Fruit fly (Drosophila melanogaster) whole organism, embryonic: Measurements from ENCODE around the gene CG44836.

ENCODE experiments used
- Aef1 ChIP-seq: fragments of 200-800 bp; sonication (Bioruptor generic); IDR thresholded peaks from 3 replicates; pipeline ENCODE4 v1.3.6; 2022; ENCODE audit warnings: missing biosample characterization, missing genetic modification characterization
- B-H2 ChIP-seq: fragments of 200-800 bp; sonication (Bioruptor generic); optimal IDR thresholded peaks from 2 replicates; lab custom pipeline; 2018; ENCODE audit warnings: missing biosample characterization, mild to moderate bottlenecking, missing genetic modification characterization
- Bgb ChIP-seq: fragments of 200-800 bp; sonication (Bioruptor generic); IDR thresholded peaks from 2 replicates; pipeline ENCODE4 v1.3.6; 2022; ENCODE audit warnings: missing biosample characterization, missing genetic modification characterization; ENCODE audit not compliant: partially characterized antibody
- Bteb2 ChIP-seq: fragments of 200-800 bp; sonication (Bioruptor generic); optimal IDR thresholded peaks from 2 replicates; lab custom pipeline; 2016; ENCODE audit warnings: missing biosample characterization, missing genetic modification characterization
- CG10366 ChIP-seq: fragments of 200-800 bp; sonication (Bioruptor generic); IDR thresholded peaks from 2 replicates; pipeline ENCODE4 v1.3.6; 2022; ENCODE audit warnings: missing biosample characterization, missing genetic modification characterization
- CG13894 ChIP-seq: fragments of 200-800 bp; sonication (Bioruptor generic); optimal IDR thresholded peaks from 3 replicates; lab custom pipeline; 2018; ENCODE audit warnings: missing biosample characterization, mild to moderate bottlenecking, missing genetic modification characterization, moderate library complexity
- CG15269 ChIP-seq: fragments of 200-800 bp; sonication (Bioruptor generic); optimal IDR thresholded peaks from 2 replicates; lab custom pipeline; 2018; ENCODE audit warnings: missing biosample characterization, mild to moderate bottlenecking, missing genetic modification characterization, moderate library complexity
- CG17829 ChIP-seq: fragments of 200-800 bp; optimal IDR thresholded peaks from 2 replicates; lab custom pipeline; 2019; ENCODE audit warnings: missing biosample characterization, mild to moderate bottlenecking, missing genetic modification characterization, moderate library complexity
- CG18599 ChIP-seq: fragments of 200-800 bp; sonication (Bioruptor generic); optimal IDR thresholded peaks from 3 replicates; lab custom pipeline; 2017; ENCODE audit warnings: missing biosample characterization, missing genetic modification characterization, mild to moderate bottlenecking, moderate library complexity, missing genetic modification reagents
- CG2116 ChIP-seq: fragments of 200-800 bp; sonication (Bioruptor generic); optimal IDR thresholded peaks from 3 replicates; lab custom pipeline; 2018; ENCODE audit warnings: missing biosample characterization, mild to moderate bottlenecking, missing genetic modification characterization
- CG3065 ChIP-seq: fragments of 200-800 bp; sonication (Bioruptor generic); optimal IDR thresholded peaks from 2 replicates; lab custom pipeline; 2016; ENCODE audit warnings: missing biosample characterization, missing genetic modification characterization
- CG3163 ChIP-seq: fragments of 200-800 bp; sonication (Bioruptor generic); optimal IDR thresholded peaks from 3 replicates; lab custom pipeline; 2016; ENCODE audit warnings: missing biosample characterization, missing genetic modification characterization
- CG3407 ChIP-seq: fragments of 200-800 bp; sonication (Bioruptor generic); optimal IDR thresholded peaks from 2 replicates; lab custom pipeline; 2018; ENCODE audit warnings: missing biosample characterization, mild to moderate bottlenecking, missing genetic modification characterization
- CG43689 ChIP-seq: fragments of 200-800 bp; sonication (Bioruptor generic); IDR thresholded peaks from 2 replicates; pipeline ENCODE4 v1.3.6; 2022; ENCODE audit warnings: missing biosample characterization, missing genetic modification characterization
- CG7372 ChIP-seq: fragments of 200-800 bp; sonication (Bioruptor generic); IDR thresholded peaks from 2 replicates; pipeline ENCODE4 v1.3.6; 2022; ENCODE audit warnings: missing biosample characterization, missing genetic modification characterization
- CG7556 ChIP-seq: fragments of 200-800 bp; sonication (Bioruptor generic); optimal IDR thresholded peaks from 2 replicates; lab custom pipeline; 2017; ENCODE audit warnings: missing biosample characterization, mild to moderate bottlenecking, missing genetic modification characterization
- CHES-1-like ChIP-seq: fragments of 200-800 bp; sonication (Bioruptor generic); optimal IDR thresholded peaks from 2 replicates; lab custom pipeline; 2016; ENCODE audit warnings: missing biosample characterization, missing genetic modification characterization
- Dad ChIP-seq: fragments of 200-800 bp; sonication (Bioruptor generic); optimal IDR thresholded peaks from 3 replicates; lab custom pipeline; 2016; ENCODE audit warnings: missing biosample characterization, missing genetic modification characterization
- Dfd ChIP-seq, 2 experiments: fragments of >200 bp; optimal IDR thresholded peaks; 2 replicates each; lab custom pipeline; 2017; ENCODE audit warnings: missing biosample characterization in 2 of 2, missing genetic modification characterization in 2 of 2
- Dip2 ChIP-seq: fragments of 200-800 bp; sonication (Bioruptor generic); IDR thresholded peaks from 2 replicates; pipeline ENCODE4 v1.3.6; 2022; ENCODE audit warnings: missing biosample characterization, missing genetic modification characterization
- Dip3 ChIP-seq: fragments of 200-800 bp; sonication (Bioruptor generic); optimal IDR thresholded peaks from 3 replicates; lab custom pipeline; 2016; ENCODE audit warnings: missing biosample characterization, missing genetic modification characterization
- Dp ChIP-seq: fragments of 200-800 bp; sonication (Bioruptor generic); optimal IDR thresholded peaks from 2 replicates; lab custom pipeline; 2018; ENCODE audit warnings: missing biosample characterization, mild to moderate bottlenecking, missing genetic modification characterization, moderate library complexity
- Ets65A ChIP-seq: fragments of 200-800 bp; sonication (Bioruptor generic); peaks from one replicate; lab custom pipeline; 2016; ENCODE audit warnings: missing biosample characterization, missing genetic modification characterization
- Ets97D ChIP-seq: fragments of 200-800 bp; sonication (Bioruptor generic); optimal IDR thresholded peaks from 3 replicates; lab custom pipeline; 2016; ENCODE audit warnings: missing biosample characterization, missing genetic modification characterization
- Fer1 ChIP-seq: fragments of 200-800 bp; sonication (Bioruptor generic); optimal IDR thresholded peaks from 2 replicates; lab custom pipeline; 2017; ENCODE audit warnings: missing biosample characterization, mild to moderate bottlenecking, missing genetic modification characterization
- Fer3 ChIP-seq: fragments of 200-800 bp; sonication (Bioruptor generic); optimal IDR thresholded peaks from 2 replicates; lab custom pipeline; 2018; ENCODE audit warnings: missing biosample characterization, mild to moderate bottlenecking, missing genetic modification characterization, moderate library complexity
- Gug ChIP-seq: fragments of 200-800 bp; sonication (Bioruptor generic); IDR thresholded peaks from 4 replicates; pipeline ENCODE4 v1.3.6; 2022; ENCODE audit warnings: missing biosample characterization, missing genetic modification characterization
- Hr3 ChIP-seq: fragments of 200-800 bp; sonication (Bioruptor generic); optimal IDR thresholded peaks from 3 replicates; lab custom pipeline; 2016; ENCODE audit warnings: missing biosample characterization, missing genetic modification characterization
- Jarid2 ChIP-seq: fragments of 200-800 bp; sonication (Bioruptor generic); optimal IDR thresholded peaks from 3 replicates; lab custom pipeline; 2017; ENCODE audit warnings: mild to moderate bottlenecking, missing biosample characterization, missing genetic modification reagents, missing genetic modification characterization
- NFAT ChIP-seq: fragments of 200-800 bp; sonication (Bioruptor generic); IDR thresholded peaks from 2 replicates; pipeline ENCODE4 v1.3.6; 2022; ENCODE audit warnings: missing biosample characterization, missing genetic modification characterization
- Nf-YB ChIP-seq: fragments of 200-800 bp; sonication (Bioruptor generic); optimal IDR thresholded peaks from 3 replicates; lab custom pipeline; 2019; ENCODE audit warnings: missing biosample characterization, mild to moderate bottlenecking, missing genetic modification characterization, moderate library complexity
- Nf-YC ChIP-seq: fragments of 200-800 bp; optimal IDR thresholded peaks from 3 replicates; lab custom pipeline; 2019; ENCODE audit warnings: missing biosample characterization, mild to moderate bottlenecking, missing genetic modification characterization, moderate library complexity
- TFAM ChIP-seq: fragments of 200-800 bp; sonication (Bioruptor generic); optimal IDR thresholded peaks from 2 replicates; lab custom pipeline; 2017; ENCODE audit warnings: missing biosample characterization, missing genetic modification characterization, inconsistent platforms
- ac ChIP-seq: fragments of 200-800 bp; sonication (Bioruptor generic); optimal IDR thresholded peaks from 3 replicates; lab custom pipeline; 2017; ENCODE audit warnings: missing biosample characterization, mild to moderate bottlenecking, missing genetic modification characterization
- cad ChIP-seq: fragments of >200 bp; optimal IDR thresholded peaks from 2 replicates; lab custom pipeline; 2017; ENCODE audit warnings: missing biosample characterization, missing genetic modification characterization
- cato ChIP-seq: fragments of 200-800 bp; sonication (Bioruptor generic); optimal IDR thresholded peaks from 2 replicates; lab custom pipeline; 2016; ENCODE audit warnings: missing biosample characterization, missing genetic modification characterization, borderline replicate concordance
- chm ChIP-seq: fragments of 200-800 bp; sonication (Bioruptor generic); IDR thresholded peaks from 2 replicates; pipeline ENCODE4 v1.3.6; 2022; ENCODE audit warnings: missing biosample characterization, missing genetic modification characterization
- ci ChIP-seq: fragments of 200-800 bp; sonication (Bioruptor generic); IDR thresholded peaks from 3 replicates; pipeline ENCODE4 v1.3.6; 2022; ENCODE audit warnings: missing biosample characterization, missing genetic modification characterization
- gcm2 ChIP-seq: fragments of 200-800 bp; sonication (Bioruptor generic); optimal IDR thresholded peaks from 2 replicates; lab custom pipeline; 2016; ENCODE audit warnings: missing biosample characterization, missing genetic modification characterization
- grau ChIP-seq: fragments of 200-800 bp; optimal IDR thresholded peaks from 3 replicates; lab custom pipeline; 2019; ENCODE audit warnings: missing biosample characterization, mild to moderate bottlenecking, missing genetic modification characterization, moderate library complexity
- her ChIP-seq: fragments of 200-800 bp; sonication (Bioruptor generic); optimal IDR thresholded peaks from 2 replicates; lab custom pipeline; 2016; ENCODE audit warnings: missing biosample characterization, missing genetic modification characterization
- hkb ChIP-seq, 2 experiments: fragments of 200-800 bp in 1 of 2; fragments of >200 bp in 1 of 2; sonication (Bioruptor generic) in 1 of 2; IDR thresholded peaks in 1 of 2; optimal IDR thresholded peaks in 1 of 2; 2 replicates each; pipeline versions ENCODE4 v1.3.6 to Lab custom; 2017 to 2022; ENCODE audit warnings: missing biosample characterization in 1 of 2, missing genetic modification characterization in 1 of 2
- luna ChIP-seq: fragments of 200-800 bp; sonication (Bioruptor generic); optimal IDR thresholded peaks from 2 replicates; lab custom pipeline; 2016; ENCODE audit warnings: missing biosample characterization, missing genetic modification characterization
- otp ChIP-seq: fragments of 200-800 bp; sonication (Bioruptor generic); IDR thresholded peaks from 3 replicates; pipeline ENCODE4, ENCODE4 v1.3.6; 2022; ENCODE audit warnings: missing biosample characterization, missing genetic modification characterization
- p53 ChIP-seq: fragments of 200-800 bp; sonication (Bioruptor generic); optimal IDR thresholded peaks from 2 replicates; lab custom pipeline; 2016; ENCODE audit warnings: missing biosample characterization, missing genetic modification characterization
- repo ChIP-seq: fragments of 200-800 bp; sonication (Bioruptor generic); optimal IDR thresholded peaks from 2 replicates; lab custom pipeline; 2016; ENCODE audit warnings: missing biosample characterization, missing genetic modification characterization
- sens ChIP-seq: fragments of 200-800 bp; sonication (Bioruptor generic); peaks from one replicate; lab custom pipeline; 2016; ENCODE audit warnings: missing biosample characterization, missing genetic modification characterization
- slp2 ChIP-seq: fragments of 200-800 bp; sonication (Bioruptor generic); optimal IDR thresholded peaks from 2 replicates; lab custom pipeline; 2016; ENCODE audit warnings: missing biosample characterization, missing genetic modification characterization
- tgo ChIP-seq: fragments of 200-800 bp; sonication (Bioruptor generic); IDR thresholded peaks from 3 replicates; pipeline ENCODE4 v1.3.6; 2022; ENCODE audit warnings: missing biosample characterization, missing genetic modification characterization
- tna ChIP-seq: fragments of 200-800 bp; sonication (Bioruptor generic); IDR thresholded peaks from 2 replicates; pipeline ENCODE4 v1.3.6; 2022; ENCODE audit warnings: missing biosample characterization, missing genetic modification characterization; ENCODE audit not compliant: partially characterized antibody
- toy ChIP-seq: fragments of 200-800 bp; sonication (Bioruptor generic); IDR thresholded peaks from 2 replicates; pipeline ENCODE4 v1.3.6; 2022; ENCODE audit warnings: missing biosample characterization, missing genetic modification characterization

Gene CG44836

dm6 chr3L:16380770-16381169, 19.3 kb downstream of the CG44836 start (continued):
- TF ChIP-seq Dfd (GFP tag; optimal IDR thresholded peaks at IDR 0.05; lab: Kevin White, UChicago) (no peak), grau (tag; lab: Kevin White, UChicago) (peak; percentile 99), Bgb (GFP tag; lab: Robert Waterston, UW) (no peak), B-H2 (peak; percentile 62), NFAT (GFP tag; lab: Robert Waterston, UW) (peak; percentile 38; the same call in 1 of the 2 replicates), chm (peak; percentile 14; the same call in 1 of the 2 replicates), CG2116 (no peak), Aef1 (GFP tag; lab: Robert Waterston, UW) (peak; percentile 42; the same call in 1 of the 3 replicates), cad (GFP tag; lab: Kevin White, UChicago) (no peak), Ets65A (GFP tag; lab: Kevin White, UChicago) (peak; percentile 61), CG17829 (peak; percentile 66), toy (GFP tag; lab: Robert Waterston, UW) (peak; percentile 60; the same call in 1 of the 2 replicates), Ets97D (GFP tag; lab: Kevin White, UChicago) (no peak), repo (no peak), gcm2 (no peak), CG43689 (GFP tag; lab: Robert Waterston, UW) (0 out of 2 replicates have a peak, but pooled peaks have one; percentile 14), TFAM (no peak), sens (peak; percentile 90), p53 (GFP tag; lab: Kevin White, UChicago) (peak; percentile 52), Gug (GFP tag; lab: Robert Waterston, UW) (peak; percentile 44; the same call in 2 of the 4 replicates), otp (GFP tag; lab: Robert Waterston, UW) (no peak), Nf-YC (tag; lab: Kevin White, UChicago) (peak; percentile 73), Dad (GFP tag; lab: Kevin White, UChicago) (no peak), Fer1 (GFP tag; lab: Kevin White, UChicago) (peak; percentile 74), CG3407 (GFP tag; lab: Kevin White, UChicago) (peak; percentile 28), Nf-YB (GFP tag; lab: Kevin White, UChicago) (peak; percentile 1), luna (GFP tag; lab: Kevin White, UChicago) (no peak), CG18599 (GFP tag; lab: Kevin White, UChicago) (no peak), tgo (GFP tag; lab: Robert Waterston, UW) (peak; percentile 58), Hr3 (GFP tag; lab: Kevin White, UChicago) (peak; percentile 53), hkb (optimal IDR thresholded peaks at IDR 0.05; lab: Kevin White, UChicago) (no peak), hkb (GFP tag; IDR thresholded peaks at IDR 0.05; lab: Robert Waterston, UW) (peak; percentile 41; the same call in 1 of the 2 replicates), tna (no peak), Jarid2 (GFP tag; lab: Kevin White, UChicago) (peak; percentile 14), Dip2 (no peak), slp2 (GFP tag; lab: Kevin White, UChicago) (no peak), Dip3 (GFP tag; lab: Kevin White, UChicago) (peak; percentile 45), Fer3 (tag; lab: Kevin White, UChicago) (peak; percentile 81), CG3065 (GFP tag; lab: Kevin White, UChicago) (no peak), her (GFP tag; lab: Kevin White, UChicago) (peak; percentile 61), cato (GFP tag; lab: Kevin White, UChicago) (peak; percentile 45), CG10366 (GFP tag; lab: Robert Waterston, UW) (no peak), CHES-1-like (GFP tag; lab: Kevin White, UChicago) (peak; percentile 50), CG7556 (GFP tag; lab: Kevin White, UChicago) (peak; percentile 67), CG13894 (peak; percentile 38), CG3163 (no peak), ac (GFP tag; lab: Kevin White, UChicago) (no peak), CG15269 (tag; lab: Kevin White, UChicago) (peak; percentile 83), ci (GFP tag; lab: Robert Waterston, UW) (0 out of 3 replicates have a peak, but pooled peaks have one; percentile 15), Dp (GFP tag; lab: Kevin White, UChicago) (no peak), Bteb2 (GFP tag; lab: Kevin White, UChicago) (peak; percentile 43), CG7372 (GFP tag; lab: Robert Waterston, UW) (no peak; the same call in none of the 2 replicates)
